Fruit fly (Drosophila melanogaster) whole organism, embryonic: ENCODE results near the gene CG17198.

Source experiments
- ATbp ChIP-seq: fragments of 200-800 bp; sonication (Bioruptor generic); optimal IDR thresholded peaks from 2 replicates; lab custom pipeline; 2017; ENCODE audit warnings: missing biosample characterization, mild to moderate bottlenecking, missing genetic modification characterization, missing genetic modification reagents
- CG10431 ChIP-seq: fragments of 200-800 bp; sonication (Bioruptor generic); optimal IDR thresholded peaks from 3 replicates; lab custom pipeline; 2018; ENCODE audit warnings: missing biosample characterization, mild to moderate bottlenecking, missing genetic modification characterization
- CG14014 ChIP-seq: fragments of 200-800 bp; sonication (Bioruptor generic); IDR thresholded peaks from 2 replicates; pipeline ENCODE4 v1.3.6; 2022; ENCODE audit warnings: missing biosample characterization, missing genetic modification characterization
- CG14965 ChIP-seq: fragments of 200-800 bp; sonication (Bioruptor generic); optimal IDR thresholded peaks from 2 replicates; lab custom pipeline; 2016; ENCODE audit warnings: missing biosample characterization, missing genetic modification characterization, borderline replicate concordance
- CG15011 ChIP-seq: fragments of 200-800 bp; sonication (Bioruptor generic); optimal IDR thresholded peaks from 3 replicates; lab custom pipeline; 2018; ENCODE audit warnings: missing biosample characterization, mild to moderate bottlenecking, missing genetic modification characterization
- CG18619 ChIP-seq: fragments of 200-800 bp; sonication (Bioruptor generic); optimal IDR thresholded peaks from 3 replicates; lab custom pipeline; 2017; ENCODE audit warnings: missing biosample characterization, mild to moderate bottlenecking, missing genetic modification characterization
- CG33557 ChIP-seq: fragments of 200-800 bp; sonication (Bioruptor generic); optimal IDR thresholded peaks from 2 replicates; lab custom pipeline; 2019; ENCODE audit warnings: missing biosample characterization, mild to moderate bottlenecking, missing genetic modification characterization, moderate library complexity
- CG42726 ChIP-seq: fragments of 200-800 bp; sonication (Bioruptor generic); IDR thresholded peaks from 2 replicates; pipeline ENCODE4 v1.3.6; 2022; ENCODE audit warnings: missing biosample characterization, missing genetic modification characterization; ENCODE audit not compliant: partially characterized antibody
- CG4328 ChIP-seq: fragments of 200-800 bp; sonication (Bioruptor generic); optimal IDR thresholded peaks from 3 replicates; lab custom pipeline; 2017; ENCODE audit warnings: missing biosample characterization, missing genetic modification reagents, missing genetic modification characterization
- CG4404 ChIP-seq: fragments of 200-800 bp; sonication (Bioruptor generic); IDR thresholded peaks from 2 replicates; pipeline ENCODE4 v1.3.6; 2022; ENCODE audit warnings: missing biosample characterization, missing genetic modification characterization
- CG4424 ChIP-seq: fragments of 200-800 bp; sonication (Bioruptor generic); optimal IDR thresholded peaks from 3 replicates; lab custom pipeline; 2016; ENCODE audit warnings: missing biosample characterization, missing genetic modification characterization
- CG4707 ChIP-seq: fragments of 200-800 bp; sonication (Bioruptor generic); optimal IDR thresholded peaks from 2 replicates; lab custom pipeline; 2018; ENCODE audit warnings: missing biosample characterization, mild to moderate bottlenecking, missing genetic modification characterization, moderate library complexity
- CG5953 ChIP-seq: fragments of 200-800 bp; sonication (Bioruptor generic); IDR thresholded peaks from 2 replicates; pipeline ENCODE4 v1.3.6; 2022; ENCODE audit warnings: missing biosample characterization, missing genetic modification characterization
- CG6765 ChIP-seq: fragments of 200-800 bp; sonication (Bioruptor generic); optimal IDR thresholded peaks from 3 replicates; lab custom pipeline; 2017; ENCODE audit warnings: missing biosample characterization, mild to moderate bottlenecking, missing genetic modification characterization
- CG7987 ChIP-seq: fragments of 200-800 bp; sonication (Bioruptor generic); optimal IDR thresholded peaks from 2 replicates; lab custom pipeline; 2018; ENCODE audit warnings: missing biosample characterization, mild to moderate bottlenecking, missing genetic modification characterization, moderate library complexity
- CG8388 ChIP-seq: fragments of 200-800 bp; sonication (Bioruptor generic); optimal IDR thresholded peaks from 2 replicates; lab custom pipeline; 2019; ENCODE audit warnings: missing biosample characterization, mild to moderate bottlenecking, missing genetic modification characterization, moderate library complexity
- CG8924 ChIP-seq: fragments of 200-800 bp; optimal IDR thresholded peaks from 3 replicates; lab custom pipeline; 2019; ENCODE audit warnings: missing biosample characterization, mild to moderate bottlenecking, missing genetic modification characterization, moderate library complexity
- CG9609 ChIP-seq: fragments of 200-800 bp; sonication (Bioruptor generic); optimal IDR thresholded peaks from 3 replicates; lab custom pipeline; 2016; ENCODE audit warnings: missing biosample characterization, missing genetic modification characterization
- Doc3 ChIP-seq: fragments of 200-800 bp; sonication (Bioruptor generic); IDR thresholded peaks from 3 replicates; pipeline ENCODE4 v1.3.6; 2022; ENCODE audit warnings: missing biosample characterization, missing genetic modification characterization; ENCODE audit not compliant: partially characterized antibody
- Ets65A ChIP-seq: fragments of 200-800 bp; sonication (Bioruptor generic); peaks from one replicate; lab custom pipeline; 2016; ENCODE audit warnings: missing biosample characterization, missing genetic modification characterization
- Neu2 ChIP-seq: fragments of 200-800 bp; sonication (Bioruptor generic); optimal IDR thresholded peaks from 3 replicates; lab custom pipeline; 2016; ENCODE audit warnings: missing biosample characterization, missing genetic modification characterization, borderline replicate concordance
- Nf-YA ChIP-seq: fragments of 200-800 bp; sonication (Bioruptor generic); IDR thresholded peaks from 2 replicates; pipeline ENCODE4 v1.3.6; 2022; ENCODE audit warnings: missing biosample characterization, missing genetic modification characterization
- Sox100B ChIP-seq: fragments of 200-800 bp; sonication (Bioruptor generic); optimal IDR thresholded peaks from 3 replicates; lab custom pipeline; 2018; ENCODE audit warnings: missing biosample characterization, mild to moderate bottlenecking, missing genetic modification characterization
- Sry-δ ChIP-seq: fragments of 200-800 bp; sonication (Bioruptor generic); optimal IDR thresholded peaks from 2 replicates; lab custom pipeline; 2016; ENCODE audit warnings: missing biosample characterization, missing genetic modification characterization
- Taf1 ChIP-seq: fragments of 200-800 bp; sonication (Bioruptor generic); IDR thresholded peaks from 2 replicates; pipeline ENCODE4 v1.3.6; 2022; ENCODE audit warnings: missing biosample characterization, missing genetic modification characterization
- bsh ChIP-seq, 2 experiments: fragments of 200-800 bp; sonication (Bioruptor generic); optimal IDR thresholded peaks; 2 replicates each; lab custom pipeline; 2017 to 2018; ENCODE audit warnings: mild to moderate bottlenecking in 2 of 2, missing biosample characterization in 2 of 2, missing genetic modification characterization in 2 of 2, moderate library complexity in 1 of 2
- chif ChIP-seq, 2 experiments: fragments of 200-800 bp; sonication (Bioruptor generic); optimal IDR thresholded peaks; 3 replicates each; lab custom pipeline; 2016; ENCODE audit warnings: missing biosample characterization in 2 of 2, missing genetic modification characterization in 2 of 2
- ci ChIP-seq: fragments of 200-800 bp; sonication (Bioruptor generic); IDR thresholded peaks from 3 replicates; pipeline ENCODE4 v1.3.6; 2022; ENCODE audit warnings: missing biosample characterization, missing genetic modification characterization
- dati ChIP-seq: fragments of 200-800 bp; sonication (Bioruptor generic); IDR thresholded peaks from 2 replicates; pipeline ENCODE4 v1.3.6; 2022; ENCODE audit warnings: missing biosample characterization, missing genetic modification characterization
- dimm ChIP-seq: fragments of 200-800 bp; sonication (Bioruptor generic); IDR thresholded peaks from 2 replicates; pipeline ENCODE4 v1.3.6; 2022; ENCODE audit warnings: missing biosample characterization, missing genetic modification characterization
- dmrt11E ChIP-seq: fragments of 200-800 bp; sonication (Bioruptor generic); optimal IDR thresholded peaks from 3 replicates; lab custom pipeline; 2018; ENCODE audit warnings: missing biosample characterization, mild to moderate bottlenecking, missing genetic modification characterization, moderate library complexity
- dpn ChIP-seq, 2 experiments: fragments of 200-800 bp; sonication (Bioruptor generic); optimal IDR thresholded peaks; 3 replicates each; lab custom pipeline; 2016; ENCODE audit warnings: missing biosample characterization in 2 of 2, missing genetic modification characterization in 2 of 2
- eyg ChIP-seq: fragments of 200-800 bp; sonication (Bioruptor generic); optimal IDR thresholded peaks from 3 replicates; lab custom pipeline; 2016; ENCODE audit warnings: missing biosample characterization, missing genetic modification characterization
- gem ChIP-seq: fragments of 200-800 bp; sonication (Bioruptor generic); optimal IDR thresholded peaks from 2 replicates; lab custom pipeline; 2019; ENCODE audit warnings: missing biosample characterization, mild to moderate bottlenecking, missing genetic modification characterization, moderate library complexity
- grau ChIP-seq: fragments of 200-800 bp; optimal IDR thresholded peaks from 3 replicates; lab custom pipeline; 2019; ENCODE audit warnings: missing biosample characterization, mild to moderate bottlenecking, missing genetic modification characterization, moderate library complexity
- hth ChIP-seq: fragments of >200 bp; optimal IDR thresholded peaks from 2 replicates; lab custom pipeline; 2017; ENCODE audit warnings: inconsistent platforms
- ind ChIP-seq: fragments of 200-800 bp; sonication (Bioruptor generic); optimal IDR thresholded peaks from 3 replicates; lab custom pipeline; 2016; ENCODE audit warnings: missing biosample characterization, missing genetic modification characterization
- lab ChIP-seq: fragments of 200-800 bp; sonication (Bioruptor generic); optimal IDR thresholded peaks from 3 replicates; lab custom pipeline; 2017; ENCODE audit warnings: missing biosample characterization, missing genetic modification characterization, mild to moderate bottlenecking, moderate library complexity, missing genetic modification reagents
- lilli ChIP-seq: fragments of 200-800 bp; sonication (Bioruptor generic); optimal IDR thresholded peaks from 3 replicates; lab custom pipeline; 2016; ENCODE audit warnings: missing biosample characterization, missing genetic modification characterization
- mirr ChIP-seq: fragments of 200-800 bp; sonication (Bioruptor generic); optimal IDR thresholded peaks from 3 replicates; lab custom pipeline; 2018; ENCODE audit warnings: missing biosample characterization, mild to moderate bottlenecking, missing genetic modification characterization
- phol ChIP-seq: fragments of 200-800 bp; sonication (Bioruptor generic); optimal IDR thresholded peaks from 3 replicates; lab custom pipeline; 2018; ENCODE audit warnings: missing biosample characterization, mild to moderate bottlenecking, missing genetic modification characterization, moderate library complexity
- prd ChIP-seq, 3 experiments: fragments of >200 bp in 2 of 3; fragments of 200-800 bp in 1 of 3; sonication (Bioruptor generic) in 1 of 3; optimal IDR thresholded peaks in 2 of 3; IDR thresholded peaks in 1 of 3; 2 replicates in 2 of 3; 3 replicates in 1 of 3; pipeline versions ENCODE4 v1.3.6 to Lab custom; 2017 to 2022; ENCODE audit warnings: missing biosample characterization in 1 of 3, missing genetic modification characterization in 1 of 3
- rib ChIP-seq: fragments of 200-800 bp; sonication (Bioruptor generic); IDR thresholded peaks from 2 replicates; pipeline ENCODE4 v1.3.6; 2022; ENCODE audit warnings: missing biosample characterization, missing genetic modification characterization
- ro ChIP-seq: fragments of 200-800 bp; sonication (Bioruptor generic); IDR thresholded peaks from 2 replicates; pipeline ENCODE4 v1.3.6; 2022; ENCODE audit warnings: missing biosample characterization, missing genetic modification characterization
- row ChIP-seq: fragments of 200-800 bp; sonication (Bioruptor generic); IDR thresholded peaks from 3 replicates; pipeline ENCODE4 v1.3.6; 2022; ENCODE audit warnings: missing biosample characterization, missing genetic modification characterization
- sens ChIP-seq: fragments of 200-800 bp; sonication (Bioruptor generic); peaks from one replicate; lab custom pipeline; 2016; ENCODE audit warnings: missing biosample characterization, missing genetic modification characterization
- seq ChIP-seq: fragments of 200-800 bp; sonication (Bioruptor generic); IDR thresholded peaks from 2 replicates; pipeline ENCODE4 v1.3.6; 2022; ENCODE audit warnings: missing biosample characterization, missing genetic modification characterization
- stc ChIP-seq: fragments of 200-800 bp; sonication (Bioruptor generic); IDR thresholded peaks from 2 replicates; pipeline ENCODE4 v1.3.6; 2022; ENCODE audit warnings: missing biosample characterization, missing genetic modification characterization
- vnd ChIP-seq: fragments of 200-800 bp; sonication (Bioruptor generic); IDR thresholded peaks from 3 replicates; pipeline ENCODE4 v1.3.6; 2022; ENCODE audit warnings: missing biosample characterization, missing genetic modification characterization; ENCODE audit not compliant: partially characterized antibody

CG17198 gene

DNA sequence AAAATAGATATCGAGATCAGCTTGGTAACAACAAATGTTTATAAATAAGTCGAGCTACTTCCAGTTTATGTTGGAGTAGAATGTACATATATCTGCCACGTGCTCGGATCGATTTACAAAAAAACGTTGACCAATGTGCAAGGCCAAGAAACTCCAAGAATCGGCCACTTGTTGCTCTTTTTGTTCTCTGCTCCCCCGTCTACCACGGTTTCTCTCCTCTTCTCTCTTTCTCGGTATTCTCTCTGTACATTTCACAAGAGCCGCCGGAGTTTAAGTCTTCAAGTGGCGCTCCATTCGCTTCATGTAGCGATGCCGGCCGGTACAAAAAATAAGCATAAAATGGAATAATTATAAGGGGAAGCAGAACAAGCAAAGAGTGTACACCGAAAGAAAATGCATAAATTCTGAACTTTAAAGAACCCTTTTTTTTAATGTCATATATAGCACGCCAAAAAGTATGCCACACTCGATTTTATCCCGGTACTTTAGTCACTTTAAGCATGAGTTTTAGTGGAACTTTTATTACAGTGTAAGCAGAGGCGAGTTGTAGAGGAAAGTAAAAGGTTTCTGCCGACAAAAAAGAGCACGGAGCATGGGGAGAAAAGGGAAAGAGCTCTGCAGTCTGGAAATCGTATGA, 37.3 kb downstream of the CG17198 start (continued):
- TF ChIP-seq stc (GFP tag; lab: Robert Waterston, UW), result peak; percentile 84
- TF ChIP-seq ci, result peak; percentile 98
- peak; percentile 86 for TF ChIP-seq CG5953 (GFP tag; lab: Robert Waterston, UW)
- TF ChIP-seq CG10431, result peak; percentile 93
- peak; percentile 91 for TF ChIP-seq CG9609 (GFP tag; lab: Kevin White, UChicago)
- peak; percentile 100 for TF ChIP-seq sens (GFP tag; lab: Kevin White, UChicago)
- no peak for TF ChIP-seq mirr (GFP tag; lab: Kevin White, UChicago)
- TF ChIP-seq seq (GFP tag; lab: Robert Waterston, UW), result peak; percentile 69
- peak; percentile 87 for TF ChIP-seq CG33557 (GFP tag; lab: Kevin White, UChicago)
- peak; percentile 90 for TF ChIP-seq lab
- TF ChIP-seq CG4707 (GFP tag; lab: Kevin White, UChicago), result peak; percentile 89
- TF ChIP-seq CG8388 (GFP tag; lab: Kevin White, UChicago), result peak; percentile 95
- no peak for TF ChIP-seq rib (GFP tag; lab: Robert Waterston, UW)
- peak; percentile 36 for TF ChIP-seq CG6765 (GFP tag; lab: Kevin White, UChicago)
- TF ChIP-seq CG14965 (GFP tag; lab: Kevin White, UChicago), result peak; percentile 82
- no peak for TF ChIP-seq CG42726 (GFP tag; lab: Robert Waterston, UW)
- TF ChIP-seq dmrt11E (tag; lab: Kevin White, UChicago), result peak; percentile 85
- TF ChIP-seq Neu2 (GFP tag; lab: Kevin White, UChicago), result peak; percentile 32
- TF ChIP-seq CG18619 (GFP tag; lab: Kevin White, UChicago), result peak; percentile 80
- TF ChIP-seq lilli (GFP tag; lab: Kevin White, UChicago), result peak; percentile 91
- TF ChIP-seq Nf-YA (GFP tag; lab: Robert Waterston, UW), result peak; percentile 86
- TF ChIP-seq eyg (GFP tag; lab: Kevin White, UChicago), result peak; percentile 89
- TF ChIP-seq Taf1 (GFP tag; lab: Robert Waterston, UW), result no peak
- TF ChIP-seq Doc3 (GFP tag; lab: Robert Waterston, UW), result no peak
- TF ChIP-seq dpn (GFP tag; optimal IDR thresholded peaks at IDR 0.05; lab: Kevin White, UChicago), result peak; percentile 94 to 95
- TF ChIP-seq phol (tag; lab: Kevin White, UChicago), result peak; percentile 96
- TF ChIP-seq grau (tag; lab: Kevin White, UChicago), result peak; percentile 87
- TF ChIP-seq CG7987 (GFP tag; lab: Kevin White, UChicago), result peak; percentile 85
- peak; percentile 92 for TF ChIP-seq CG8924 (tag; lab: Kevin White, UChicago)
- peak; percentile 99 for TF ChIP-seq bsh (GFP tag; optimal IDR thresholded peaks at IDR 0.05; lab: Kevin White, UChicago)
- peak; percentile 87 for TF ChIP-seq dati (GFP tag; lab: Robert Waterston, UW)
- TF ChIP-seq dimm (GFP tag; lab: Robert Waterston, UW), result peak; percentile 78
- TF ChIP-seq hth (lab: Kevin White, UChicago), result no peak
- TF ChIP-seq CG4328, result peak; percentile 11
- peak; percentile 92 to 95 for TF ChIP-seq chif (GFP tag; optimal IDR thresholded peaks at IDR 0.05; lab: Kevin White, UChicago)
- TF ChIP-seq CG14014 (GFP tag; lab: Robert Waterston, UW), result peak; percentile 85
- peak; percentile 71 for TF ChIP-seq CG4404 (GFP tag; lab: Robert Waterston, UW)
- peak; percentile 81 for TF ChIP-seq ro (GFP tag; lab: Robert Waterston, UW)
- TF ChIP-seq Sry-δ, result peak; percentile 62
- TF ChIP-seq CG15011, result peak; percentile 69
- TF ChIP-seq prd (optimal IDR thresholded peaks at IDR 0.05; lab: Kevin White, UChicago), result no peak
- peak; percentile 93 for TF ChIP-seq prd (GFP tag; IDR thresholded peaks at IDR 0.05; lab: Robert Waterston, UW)
- TF ChIP-seq ind (GFP tag; lab: Kevin White, UChicago), result peak; percentile 96
- TF ChIP-seq row, result peak; percentile 86
- peak; percentile 96 for TF ChIP-seq gem
- TF ChIP-seq Sox100B (GFP tag; lab: Kevin White, UChicago), result peak; percentile 90
- peak; percentile 95 for TF ChIP-seq CG4424 (GFP tag; lab: Kevin White, UChicago)
- no peak for TF ChIP-seq vnd
- peak; percentile 99 for TF ChIP-seq Ets65A
- TF ChIP-seq ATbp (GFP tag; lab: Kevin White, UChicago), result peak; percentile 95
